Worm (Caenorhabditis elegans) whole organism, L1 larva: ENCODE data around the gene F07B10.4.

Experiments used
- isw-1 ChIP-seq: fragments of 200-800 bp; sonication (Bioruptor generic); IDR thresholded peaks from 2 replicates; pipeline ENCODE4 v1.3.6; 2022; ENCODE audit warnings: missing genetic modification characterization, missing compliant biosample characterization
- jun-1 ChIP-seq: fragments of 150-350 bp; optimal IDR thresholded peaks from 2 replicates; lab custom pipeline; 2014; ENCODE audit warnings: missing biosample characterization, missing genetic modification reagents, missing genetic modification characterization
- ztf-11 ChIP-seq, 2 experiments: sonication (generic microtip); optimal IDR thresholded peaks; 2 replicates each; lab custom pipeline; 2016 to 2017; ENCODE audit warnings: missing genetic modification characterization in 2 of 2, missing biosample characterization in 1 of 2, missing compliant biosample characterization in 1 of 2

- TF ChIP-seq isw-1 (GFP tag; lab: Robert Waterston, UW) (no peak), jun-1 (tag; lab: Kevin White, UChicago) (no peak), ztf-11 (tag; optimal IDR thresholded peaks at IDR 0.05; lab: Kevin White, UChicago) (no peak)
These were observed 31.7 kb downstream of the F07B10.4 start for ce11 chrV:11231177-11231576.
